Worm (Caenorhabditis elegans): ENCODE results near the gene cyn-1.

cyn-1 gene

DNA sequence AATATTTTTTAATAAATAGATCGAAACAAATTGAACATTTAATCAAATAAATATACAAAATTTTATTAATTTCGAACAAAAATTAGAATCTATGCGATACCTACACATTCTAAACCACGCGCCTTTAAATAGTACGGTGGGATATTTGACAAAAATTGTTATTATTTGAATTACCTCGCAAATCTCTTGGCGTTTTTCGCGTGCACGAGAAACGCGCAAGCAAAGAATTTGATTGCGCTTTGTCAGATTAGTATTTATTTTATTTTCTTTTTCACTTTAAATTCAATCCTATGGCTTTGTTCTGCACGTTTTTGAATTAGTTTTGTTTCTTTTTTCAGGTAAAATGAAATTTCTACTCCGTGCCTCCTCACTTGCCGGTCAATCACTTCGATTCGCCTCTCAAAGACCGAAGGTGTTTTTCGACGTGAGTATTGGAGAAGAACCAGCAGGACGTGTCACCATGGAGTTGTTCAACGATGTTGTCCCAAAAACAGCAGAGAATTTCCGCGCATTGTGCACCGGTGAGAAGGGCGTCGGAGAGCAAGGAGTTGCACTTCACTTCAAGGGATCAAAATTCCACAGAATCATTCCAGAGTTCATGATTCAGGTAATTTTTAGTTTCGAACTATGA, at the start of gene cyn-1 (continued):
- no peak for TF ChIP-seq nhr-27 (tag; optimal IDR thresholded peaks at IDR 0.05)
- peak; percentile 51 for TF ChIP-seq madf-10 (tag; optimal IDR thresholded peaks at IDR 0.05)
- peak; percentile 45 for TF ChIP-seq xnd-1 (tag; optimal IDR thresholded peaks at IDR 0.05)
- 0 out of 2 replicates have a peak, but pooled peaks have one; percentile 11 for TF ChIP-seq ceh-91 (GFP tag; IDR thresholded peaks at IDR 0.05)
- TF ChIP-seq F55B11.4 (tag; optimal IDR thresholded peaks at IDR 0.05; ENCODE audit: borderline replicate concordance, insufficient read depth): no peak
- TF ChIP-seq snpc-1.1 (tag; optimal IDR thresholded peaks at IDR 0.05; ENCODE audit: insufficient read depth): peak; percentile 43
- TF ChIP-seq nhr-90 (tag; optimal IDR thresholded peaks at IDR 0.05): no peak
- TF ChIP-seq egl-18 (GFP tag; IDR thresholded peaks at IDR 0.05): no peak
- TF ChIP-seq F39B2.1 (GFP tag; IDR thresholded peaks at IDR 0.05): no peak
- TF ChIP-seq akir-1 (GFP tag; optimal IDR thresholded peaks at IDR 0.05): no peak
- TF ChIP-seq ztf-3 (GFP tag; optimal IDR thresholded peaks at IDR 0.05): no peak
- TF ChIP-seq egl-44 (GFP tag; IDR thresholded peaks at IDR 0.05): no peak
- TF ChIP-seq F57C9.4 (tag; optimal IDR thresholded peaks at IDR 0.05): no peak
- TF ChIP-seq sea-2 (GFP tag; IDR thresholded peaks at IDR 0.05): no peak
- no peak for TF ChIP-seq ccch-3 (GFP tag; optimal IDR thresholded peaks at IDR 0.05)
- TF ChIP-seq ztf-25 (GFP tag; IDR thresholded peaks at IDR 0.05): no peak
- TF ChIP-seq gei-17 (GFP tag; optimal IDR thresholded peaks at IDR 0.05): no peak
- peak; percentile 75 for TF ChIP-seq ceh-100 (GFP tag; IDR thresholded peaks at IDR 0.05)
- no peak for TF ChIP-seq F37B4.10 (GFP tag; IDR thresholded peaks at IDR 0.05)
- peak; percentile 20 for TF ChIP-seq ama-1 (optimal IDR thresholded peaks at IDR 0.05)
- TF ChIP-seq ama-1 (GFP tag; optimal IDR thresholded peaks at IDR 0.05): no peak
- no peak for TF ChIP-seq cebp-1 (GFP tag; IDR thresholded peaks at IDR 0.05)
- TF ChIP-seq cebp-1 (tag; optimal IDR thresholded peaks at IDR 0.05): peak; percentile 72
- no peak for TF ChIP-seq ztf-28 (GFP tag; IDR thresholded peaks at IDR 0.05)
- TF ChIP-seq Y67H2A.10 (GFP tag; conservative IDR thresholded peaks at IDR 0.05): no peak
- TF ChIP-seq nhr-179 (tag; optimal IDR thresholded peaks at IDR 0.05): no peak
- no peak for TF ChIP-seq hlh-12 (tag; optimal IDR thresholded peaks at IDR 0.05)
- peak; percentile 19 for TF ChIP-seq unc-130 (GFP tag; optimal IDR thresholded peaks at IDR 0.05)
- TF ChIP-seq atf-7 (tag; optimal IDR thresholded peaks at IDR 0.05): no peak
- TF ChIP-seq Y95B8A.8 (GFP tag; IDR thresholded peaks at IDR 0.05): no peak
- TF ChIP-seq ztf-26 (tag; optimal IDR thresholded peaks at IDR 0.05): peak; percentile 42
- no peak for TF ChIP-seq cebp-2 (GFP tag; IDR thresholded peaks at IDR 0.05)
- no peak for TF ChIP-seq T26A5.8 (tag; optimal IDR thresholded peaks at IDR 0.05)
- TF ChIP-seq attf-3 (GFP tag; conservative IDR thresholded peaks at IDR 0.05): peak; percentile 58; the same call in 1 of the 2 replicates
- TF ChIP-seq ceh-79 (tag; optimal IDR thresholded peaks at IDR 0.05): no peak
- no peak for TF ChIP-seq C06A6.2 (GFP tag; conservative IDR thresholded peaks at IDR 0.05)
- TF ChIP-seq ztf-22 (GFP tag; optimal IDR thresholded peaks at IDR 0.05): no peak
- TF ChIP-seq fkh-3 (tag; optimal IDR thresholded peaks at IDR 0.05): no peak
- peak; percentile 53 for TF ChIP-seq rcor-1 (GFP tag; IDR thresholded peaks at IDR 0.05)
- no peak for TF ChIP-seq unc-62 (GFP tag; optimal IDR thresholded peaks at IDR 0.05)
- no peak for TF ChIP-seq pha-4 (tag; optimal IDR thresholded peaks at IDR 0.05)
- TF ChIP-seq zim-3 (tag; optimal IDR thresholded peaks at IDR 0.05): no peak
- TF ChIP-seq Y56A3A.18 (GFP tag; IDR thresholded peaks at IDR 0.05): peak; percentile 69; the same call in 1 of the 2 replicates
- no peak for TF ChIP-seq F10E7.11 (tag; optimal IDR thresholded peaks at IDR 0.05)
- no peak for TF ChIP-seq repo-1 (tag; optimal IDR thresholded peaks at IDR 0.05)
- TF ChIP-seq ztf-6 (GFP tag; IDR thresholded peaks at IDR 0.05): no peak
- TF ChIP-seq dpff-1 (tag; optimal IDR thresholded peaks at IDR 0.05): no peak
- TF ChIP-seq dox-1 (GFP tag; IDR thresholded peaks at IDR 0.05): peak; percentile 67
- no peak for TF ChIP-seq sdz-38 (tag; optimal IDR thresholded peaks at IDR 0.05)
- TF ChIP-seq dpl-1 (GFP tag; optimal IDR thresholded peaks at IDR 0.05): peak; percentile 75

All from whole organism, young adult.